Worm (Caenorhabditis elegans) whole organism, L4/young adult: ENCODE data around the gene K09C4.5.

Experiments used
- W03F9.2 ChIP-seq: fragments of 150-350 bp; optimal IDR thresholded peaks from 2 replicates; lab custom pipeline; 2014; ENCODE audit warnings: missing biosample characterization, missing genetic modification characterization
- dao-5 ChIP-seq: sonication (generic microtip); optimal IDR thresholded peaks from 2 replicates; lab custom pipeline; 2016; ENCODE audit warnings: missing genotype, missing genetic modification characterization, moderate library complexity, missing compliant biosample characterization
- him-1 ChIP-seq: sonication (generic microtip); optimal IDR thresholded peaks from 2 replicates; lab custom pipeline; 2016; ENCODE audit warnings: missing genotype, missing genetic modification reagents, missing genetic modification characterization, missing compliant biosample characterization

DNA sequence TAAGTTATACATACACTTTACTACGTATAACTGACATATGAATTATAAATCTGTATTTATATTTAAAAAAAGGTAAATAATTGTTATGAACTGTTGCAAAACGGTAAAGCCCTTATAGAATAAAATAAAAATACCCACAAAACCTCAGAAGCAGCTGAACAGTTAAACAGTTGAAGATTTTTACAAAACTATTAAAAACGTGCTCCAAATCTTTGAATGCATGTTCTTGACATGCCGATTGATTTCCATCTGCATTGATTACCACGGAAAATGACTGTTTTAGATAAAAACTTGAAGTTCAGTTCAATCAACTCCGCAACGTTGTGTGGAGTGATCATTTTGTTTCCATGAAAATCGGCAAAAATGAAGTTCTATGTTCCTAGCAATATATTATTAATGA, 21.6 kb downstream of the K09C4.5 start, which contains the start of gene F11D5.7:
- TF ChIP-seq W03F9.2 (no peak), him-1 (tag; lab: Kevin White, UChicago) (no peak), dao-5 (tag; lab: Kevin White, UChicago) (no peak)
